Worm (Caenorhabditis elegans) whole organism, L4/young adult: ENCODE data around the gene C49C8.3.

Experiments used
- dao-5 ChIP-seq: sonication (generic microtip); optimal IDR thresholded peaks from 2 replicates; lab custom pipeline; 2016; ENCODE audit warnings: missing genotype, missing genetic modification characterization, moderate library complexity, missing compliant biosample characterization
- him-1 ChIP-seq: sonication (generic microtip); optimal IDR thresholded peaks from 2 replicates; lab custom pipeline; 2016; ENCODE audit warnings: missing genotype, missing genetic modification reagents, missing genetic modification characterization, missing compliant biosample characterization

DNA sequence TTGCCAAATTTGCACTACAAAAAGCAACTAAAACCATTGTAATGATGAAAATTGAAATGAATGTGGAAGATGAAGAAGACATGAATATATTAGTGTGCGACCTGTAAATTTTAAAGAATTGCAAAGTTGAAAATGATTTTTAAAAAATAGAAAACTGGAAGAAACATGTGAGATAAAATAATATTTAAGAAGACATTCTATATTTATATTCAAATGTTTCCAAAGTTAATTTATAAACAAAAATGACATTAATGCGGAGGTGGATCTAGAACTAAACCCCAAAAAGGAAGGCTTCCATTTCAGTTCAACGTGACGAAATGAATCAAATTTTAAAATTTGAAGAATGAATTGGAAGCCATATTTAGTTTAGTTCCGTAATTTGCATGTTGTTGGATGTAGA is 34.7 kb downstream of the C49C8.3 start, which contains the start of gene nlp-60:
- TF ChIP-seq him-1 (tag; lab: Kevin White, UChicago) (no peak), dao-5 (tag; lab: Kevin White, UChicago) (no peak)
